Fruit fly (Drosophila melanogaster): Measurements from ENCODE around the gene sna.

The sna gene

dm6 chr2L:15498885-15499696, 21.0 kb upstream of the sna start, which contains the start of gene lace (continued):
- peak; percentile 15 for TF ChIP-seq sage (GFP tag; optimal IDR thresholded peaks at IDR 0.05)
- TF ChIP-seq h (GFP tag; optimal IDR thresholded peaks at IDR 0.05): peak; percentile 59
- TF ChIP-seq psq (GFP tag; optimal IDR thresholded peaks at IDR 0.05): peak; percentile 17
- no peak for TF ChIP-seq usp (GFP tag; optimal IDR thresholded peaks at IDR 0.05)

- no peak for TF ChIP-seq woc (GFP tag; optimal IDR thresholded peaks at IDR 0.05)
- no peak for TF ChIP-seq brk (GFP tag; optimal IDR thresholded peaks at IDR 0.05)
- TF ChIP-seq Jra (GFP tag; optimal IDR thresholded peaks at IDR 0.05): no peak
- TF ChIP-seq sage (GFP tag; optimal IDR thresholded peaks at IDR 0.05): no peak
- no peak for TF ChIP-seq h (GFP tag; optimal IDR thresholded peaks at IDR 0.05)
- TF ChIP-seq Dfd (GFP tag; optimal IDR thresholded peaks at IDR 0.05): no peak
- TF ChIP-seq pan (optimal IDR thresholded peaks at IDR 0.05): no peak
- no peak for TF ChIP-seq lola (GFP tag; optimal IDR thresholded peaks at IDR 0.05)
- no peak for TF ChIP-seq fru (GFP tag; optimal IDR thresholded peaks at IDR 0.05)
- TF ChIP-seq OdsH (GFP tag; optimal IDR thresholded peaks at IDR 0.05): no peak
- TF ChIP-seq Dif (GFP tag; optimal IDR thresholded peaks at IDR 0.05; ENCODE audit: partially characterized antibody): no peak
- TF ChIP-seq dsf (GFP tag; optimal IDR thresholded peaks at IDR 0.05; ENCODE audit: borderline replicate concordance): no peak
- TF ChIP-seq rgr (GFP tag; optimal IDR thresholded peaks at IDR 0.05): no peak
- TF ChIP-seq Rel (GFP tag; optimal IDR thresholded peaks at IDR 0.05): no peak
- TF ChIP-seq Rel (tag; optimal IDR thresholded peaks at IDR 0.05): no peak
- TF ChIP-seq tai (GFP tag; optimal IDR thresholded peaks at IDR 0.05): no peak
- TF ChIP-seq dmrt93B (GFP tag; optimal IDR thresholded peaks at IDR 0.05): no peak
- no peak for TF ChIP-seq foxo (GFP tag; optimal IDR thresholded peaks at IDR 0.05)
- TF ChIP-seq usp (GFP tag; optimal IDR thresholded peaks at IDR 0.05): no peak
- no peak for TF ChIP-seq Hnf4 (GFP tag; optimal IDR thresholded peaks at IDR 0.05)
Measured at dm6 chr2L:15496310-15496709, 18.2 kb upstream of the sna start.

dm6 chr2L:15493627-15494026, 15.6 kb upstream of the sna start:
- TF ChIP-seq woc (GFP tag; optimal IDR thresholded peaks at IDR 0.05): no peak
- TF ChIP-seq Mio (GFP tag; optimal IDR thresholded peaks at IDR 0.05): no peak
- TF ChIP-seq Dif (GFP tag; optimal IDR thresholded peaks at IDR 0.05; ENCODE audit: partially characterized antibody): no peak
- TF ChIP-seq pan (optimal IDR thresholded peaks at IDR 0.05): no peak

dm6 chr2L:15492159-15492541, 14.1 kb upstream of the sna start:
- TF ChIP-seq Rel (GFP tag; optimal IDR thresholded peaks at IDR 0.05) (no peak), Rel (tag; optimal IDR thresholded peaks at IDR 0.05) (no peak), CG32264 (GFP tag; optimal IDR thresholded peaks at IDR 0.05) (no peak), fru (GFP tag; optimal IDR thresholded peaks at IDR 0.05) (no peak), Dfd (GFP tag; optimal IDR thresholded peaks at IDR 0.05) (no peak), brk (GFP tag; optimal IDR thresholded peaks at IDR 0.05) (no peak), psq (GFP tag; optimal IDR thresholded peaks at IDR 0.05) (no peak), usp (GFP tag; optimal IDR thresholded peaks at IDR 0.05) (no peak), GATAd (GFP tag; optimal IDR thresholded peaks at IDR 0.05) (no peak), Hr78 (GFP tag; optimal IDR thresholded peaks at IDR 0.05) (no peak), Mio (GFP tag; optimal IDR thresholded peaks at IDR 0.05) (no peak), Hr83 (GFP tag; optimal IDR thresholded peaks at IDR 0.05; ENCODE audit: poor library complexity, severe bottlenecking) (no peak), dl (GFP tag; optimal IDR thresholded peaks at IDR 0.05; ENCODE audit: insufficient read depth in 1 of 2, partially characterized antibody in 2 of 2) (no peak), Vsx2 (GFP tag; optimal IDR thresholded peaks at IDR 0.05; ENCODE audit: partially characterized antibody) (no peak), lola (GFP tag; optimal IDR thresholded peaks at IDR 0.05) (no peak), jim (GFP tag; optimal IDR thresholded peaks at IDR 0.05) (no peak), OdsH (GFP tag; optimal IDR thresholded peaks at IDR 0.05) (no peak)

dm6 chr2L:15491321-15492158, 13.5 kb upstream of the sna start:
- TF ChIP-seq Hr78 (GFP tag; optimal IDR thresholded peaks at IDR 0.05) (no peak), Dif (GFP tag; optimal IDR thresholded peaks at IDR 0.05; ENCODE audit: partially characterized antibody) (no peak), Jra (GFP tag; optimal IDR thresholded peaks at IDR 0.05) (no peak), rgr (GFP tag; optimal IDR thresholded peaks at IDR 0.05) (no peak), foxo (GFP tag; optimal IDR thresholded peaks at IDR 0.05) (no peak), Hnf4 (GFP tag; optimal IDR thresholded peaks at IDR 0.05) (no peak), ey (GFP tag; optimal IDR thresholded peaks at IDR 0.05) (no peak), dl (GFP tag; optimal IDR thresholded peaks at IDR 0.05; ENCODE audit: insufficient read depth in 1 of 2, partially characterized antibody in 2 of 2) (no peak), sage (GFP tag; optimal IDR thresholded peaks at IDR 0.05) (no peak), usp (GFP tag; optimal IDR thresholded peaks at IDR 0.05) (no peak), Vsx2 (GFP tag; optimal IDR thresholded peaks at IDR 0.05; ENCODE audit: partially characterized antibody) (no peak), N (GFP tag; optimal IDR thresholded peaks at IDR 0.05) (no peak), Myc (optimal IDR thresholded peaks at IDR 0.05) (no peak), CG32264 (GFP tag; optimal IDR thresholded peaks at IDR 0.05) (no peak), Abd-B (GFP tag; optimal IDR thresholded peaks at IDR 0.05) (no peak), woc (GFP tag; optimal IDR thresholded peaks at IDR 0.05) (no peak)

Data from whole organism, wandering third instar larva.